ENCODE assay signal across 4 worm cellular contexts in genomic region chrII:3808104-3808503, ce11.
TF ChIP-seq lines count a peak whose summit lies in the region.

Gene F54D10.5 (minus strand): TSS chrII:3808177.

TF ChIP-seq in whole organism, L2 larva, 48 proteins besides CTCF, POLR2A, EP300 and RAD21 (continues in another document):
- TF ChIP-seq unc-39 (tag; optimal IDR thresholded peaks at IDR 0.05; lab: Kevin White, UChicago) (no peak), sma-3 (GFP tag; optimal IDR thresholded peaks at IDR 0.05; lab: Kevin White, UChicago) (peak; percentile 82), snpc-4 (tag; optimal IDR thresholded peaks at IDR 0.05; lab: Kevin White, UChicago) (peak; percentile 38), peb-1 (tag; optimal IDR thresholded peaks at IDR 0.05; lab: Kevin White, UChicago) (no peak), sem-4 (tag; optimal IDR thresholded peaks at IDR 0.05; lab: Kevin White, UChicago) (peak; percentile 74), ztf-1 (GFP tag; conservative IDR thresholded peaks at IDR 0.05; lab: Robert Waterston, UW) (no peak), R02D3.7 (tag; optimal IDR thresholded peaks at IDR 0.05; lab: Kevin White, UChicago) (peak; percentile 95), crh-2 (tag; optimal IDR thresholded peaks at IDR 0.05; lab: Kevin White, UChicago) (peak; percentile 83), Y55F3AM.14 (GFP tag; optimal IDR thresholded peaks at IDR 0.05; lab: Kevin White, UChicago) (no peak), ZK546.5 (tag; optimal IDR thresholded peaks at IDR 0.05; lab: Kevin White, UChicago) (peak; percentile 41), lin-13 (GFP tag; optimal IDR thresholded peaks at IDR 0.05; lab: Kevin White, UChicago) (peak; percentile 84), nhr-77 (tag; optimal IDR thresholded peaks at IDR 0.05; lab: Kevin White, UChicago) (no peak), lin-11 (tag; optimal IDR thresholded peaks at IDR 0.05; lab: Kevin White, UChicago) (peak; percentile 70), mbf-1 (tag; optimal IDR thresholded peaks at IDR 0.05; lab: Kevin White, UChicago) (no peak), lin-39 (tag; optimal IDR thresholded peaks at IDR 0.05; lab: Kevin White, UChicago) (no peak), elt-1 (tag; optimal IDR thresholded peaks at IDR 0.05; lab: Kevin White, UChicago) (no peak), ama-1 (optimal IDR thresholded peaks at IDR 0.05; lab: Kevin White, UChicago) (no peak), zag-1 (tag; optimal IDR thresholded peaks at IDR 0.05; lab: Kevin White, UChicago) (peak; percentile 9), dmd-4 (tag; optimal IDR thresholded peaks at IDR 0.05; lab: Kevin White, UChicago) (no peak), lsy-2 (tag; optimal IDR thresholded peaks at IDR 0.05; lab: Kevin White, UChicago) (peak; percentile 69 to 88), aly-2 (tag; optimal IDR thresholded peaks at IDR 0.05; lab: Kevin White, UChicago) (no peak), egl-27 (tag; optimal IDR thresholded peaks at IDR 0.05; lab: Kevin White, UChicago) (no peak), F13H6.1 (tag; optimal IDR thresholded peaks at IDR 0.05; lab: Kevin White, UChicago) (peak; percentile 75), unc-55 (GFP tag; optimal IDR thresholded peaks at IDR 0.05; lab: Kevin White, UChicago) (peak; percentile 87)

TF ChIP-seq in whole organism, L4 larva, 104 proteins besides CTCF, POLR2A, EP300 and RAD21 (continues in another document):
- TF ChIP-seq lin-13 (GFP tag; optimal IDR thresholded peaks at IDR 0.05; lab: Kevin White, UChicago) (peak; percentile 31), hmg-1.1 (GFP tag; IDR thresholded peaks at IDR 0.05; lab: Robert Waterston, UW) (peak; percentile 51; the same call in 1 of the 2 replicates), hif-1 (tag; optimal IDR thresholded peaks at IDR 0.05; lab: Kevin White, UChicago) (peak in 1 of 2 experiments; percentile 18), spr-3 (GFP tag; optimal IDR thresholded peaks at IDR 0.05; lab: Kevin White, UChicago) (no peak), R02D3.7 (tag; optimal IDR thresholded peaks at IDR 0.05; lab: Kevin White, UChicago) (peak; percentile 95), rbr-2 (tag; optimal IDR thresholded peaks at IDR 0.05; lab: Kevin White, UChicago) (peak; percentile 63), hlh-11 (tag; optimal IDR thresholded peaks at IDR 0.05; lab: Kevin White, UChicago) (peak; percentile 35), fos-1 (tag; optimal IDR thresholded peaks at IDR 0.05; lab: Kevin White, UChicago) (peak; percentile 7), nhr-28 (tag; optimal IDR thresholded peaks at IDR 0.05; lab: Kevin White, UChicago) (peak; percentile 28), dmd-8 (GFP tag; IDR thresholded peaks at IDR 0.05; lab: Robert Waterston, UW) (no peak), tag-97 (GFP tag; IDR thresholded peaks at IDR 0.05; lab: Robert Waterston, UW) (no peak), nhr-6 (tag; optimal IDR thresholded peaks at IDR 0.05; lab: Kevin White, UChicago) (peak; percentile 46), lin-15B (tag; optimal IDR thresholded peaks at IDR 0.05; lab: Kevin White, UChicago) (no peak), daf-16 (GFP tag; optimal IDR thresholded peaks at IDR 0.05; lab: Kevin White, UChicago) (no peak), daf-16 (tag; optimal IDR thresholded peaks at IDR 0.05; lab: Kevin White, UChicago) (no peak), unc-39 (tag; optimal IDR thresholded peaks at IDR 0.05; lab: Kevin White, UChicago) (no peak), nhr-10 (tag; optimal IDR thresholded peaks at IDR 0.05; lab: Kevin White, UChicago) (no peak), zip-2 (tag; optimal IDR thresholded peaks at IDR 0.05; lab: Kevin White, UChicago) (no peak), snpc-4 (tag; optimal IDR thresholded peaks at IDR 0.05; lab: Kevin White, UChicago) (no peak), spr-1 (tag; optimal IDR thresholded peaks at IDR 0.05; lab: Kevin White, UChicago) (peak; percentile 45), aha-1 (tag; lab: Kevin White, UChicago) (peak; percentile 93), nhr-102 (tag; optimal IDR thresholded peaks at IDR 0.05; lab: Kevin White, UChicago) (no peak), gei-8 (GFP tag; optimal IDR thresholded peaks at IDR 0.05; lab: Kevin White, UChicago) (no peak), arid-1 (GFP tag; conservative IDR thresholded peaks at IDR 0.05; lab: Robert Waterston, UW) (no peak), fkh-10 (GFP tag; optimal IDR thresholded peaks at IDR 0.05; lab: Kevin White, UChicago) (no peak)

TF ChIP-seq in whole organism, late embryonic, 69 proteins besides CTCF, POLR2A, EP300 and RAD21 (continues in another document):
- no peak for TF ChIP-seq T23F11.4 (GFP tag; optimal IDR thresholded peaks at IDR 0.05; lab: Kevin White, UChicago)
- TF ChIP-seq unc-42 (tag; optimal IDR thresholded peaks at IDR 0.05; lab: Kevin White, UChicago), result peak; percentile 6
- TF ChIP-seq ama-1 (optimal IDR thresholded peaks at IDR 0.05; lab: Kevin White, UChicago), result no peak
- TF ChIP-seq ceh-34 (tag; optimal IDR thresholded peaks at IDR 0.05; lab: Kevin White, UChicago), result no peak
- TF ChIP-seq pqm-1 (tag; optimal IDR thresholded peaks at IDR 0.05; lab: Kevin White, UChicago), result no peak
- TF ChIP-seq dmd-4 (tag; optimal IDR thresholded peaks at IDR 0.05; lab: Kevin White, UChicago; ENCODE audit: borderline replicate concordance), result no peak
- TF ChIP-seq K02D7.2 (tag; optimal IDR thresholded peaks at IDR 0.05; lab: Kevin White, UChicago), result peak; percentile 45
- no peak for TF ChIP-seq unc-55 (GFP tag; optimal IDR thresholded peaks at IDR 0.05; lab: Kevin White, UChicago)
- no peak for TF ChIP-seq ceh-19 (GFP tag; optimal IDR thresholded peaks at IDR 0.05; lab: Kevin White, UChicago)
- TF ChIP-seq lim-6 (tag; optimal IDR thresholded peaks at IDR 0.05; lab: Kevin White, UChicago), result no peak
- no peak for TF ChIP-seq pha-2 (tag; optimal IDR thresholded peaks at IDR 0.05; lab: Kevin White, UChicago)
- no peak for TF ChIP-seq hlh-30 (tag; optimal IDR thresholded peaks at IDR 0.05; lab: Kevin White, UChicago; ENCODE audit: insufficient read depth)
- TF ChIP-seq sox-4 (tag; optimal IDR thresholded peaks at IDR 0.05; lab: Kevin White, UChicago), result peak; percentile 4
- peak; percentile 32 for TF ChIP-seq ceh-18 (tag; optimal IDR thresholded peaks at IDR 0.05; lab: Kevin White, UChicago)
- no peak for TF ChIP-seq ahr-1 (tag; optimal IDR thresholded peaks at IDR 0.05; lab: Kevin White, UChicago)
- peak; percentile 45 for TF ChIP-seq unc-86 (tag; optimal IDR thresholded peaks at IDR 0.05; lab: Kevin White, UChicago)
- TF ChIP-seq nfya-1 (tag; optimal IDR thresholded peaks at IDR 0.05; lab: Kevin White, UChicago), result peak; percentile 70
- TF ChIP-seq hlh-8 (tag; optimal IDR thresholded peaks at IDR 0.05; lab: Kevin White, UChicago), result no peak
- TF ChIP-seq fkh-10 (GFP tag; optimal IDR thresholded peaks at IDR 0.05; lab: Kevin White, UChicago), result no peak
- TF ChIP-seq ets-4 (tag; optimal IDR thresholded peaks at IDR 0.05; lab: Kevin White, UChicago), result no peak
- TF ChIP-seq nhr-232 (tag; optimal IDR thresholded peaks at IDR 0.05; lab: Kevin White, UChicago), result no peak
- no peak for TF ChIP-seq mec-3 (tag; optimal IDR thresholded peaks at IDR 0.05; lab: Kevin White, UChicago; ENCODE audit: borderline replicate concordance)
- no peak for TF ChIP-seq ceh-22 (tag; optimal IDR thresholded peaks at IDR 0.05; lab: Kevin White, UChicago)
- no peak for TF ChIP-seq ceh-24 (tag; optimal IDR thresholded peaks at IDR 0.05; lab: Kevin White, UChicago)
- peak; percentile 36 for TF ChIP-seq ttx-3 (tag; optimal IDR thresholded peaks at IDR 0.05; lab: Kevin White, UChicago)
- TF ChIP-seq C08G9.2 (tag; optimal IDR thresholded peaks at IDR 0.05; lab: Kevin White, UChicago), result no peak
- no peak for TF ChIP-seq hlh-6 (tag; optimal IDR thresholded peaks at IDR 0.05; lab: Kevin White, UChicago)

TF ChIP-seq in whole organism, mixed stage, embryonic, 35 proteins besides CTCF, POLR2A, EP300 and RAD21 (continues in another document):
- TF ChIP-seq cnd-1 (tag; optimal IDR thresholded peaks at IDR 0.05; lab: Kevin White, UChicago) (no peak), nhr-12 (tag; optimal IDR thresholded peaks at IDR 0.05; lab: Kevin White, UChicago) (no peak), ceh-83 (GFP tag; optimal IDR thresholded peaks at IDR 0.05; lab: Kevin White, UChicago) (no peak), ztf-11 (tag; optimal IDR thresholded peaks at IDR 0.05; lab: Kevin White, UChicago) (no peak), nhr-2 (tag; optimal IDR thresholded peaks at IDR 0.05; lab: Kevin White, UChicago) (peak; percentile 18), lin-13 (tag; optimal IDR thresholded peaks at IDR 0.05; lab: Kevin White, UChicago) (peak; percentile 30), lin-32 (GFP tag; optimal IDR thresholded peaks at IDR 0.05; lab: Kevin White, UChicago) (no peak), drap-1 (GFP tag; optimal IDR thresholded peaks at IDR 0.05; lab: Kevin White, UChicago) (no peak), mep-1 (tag; optimal IDR thresholded peaks at IDR 0.05; lab: Kevin White, UChicago) (peak; percentile 91), unc-120 (tag; optimal IDR thresholded peaks at IDR 0.05; lab: Kevin White, UChicago; ENCODE audit: poor library complexity, severe bottlenecking) (no peak), zip-8 (tag; optimal IDR thresholded peaks at IDR 0.05; lab: Kevin White, UChicago) (no peak), sem-2 (GFP tag; optimal IDR thresholded peaks at IDR 0.05; lab: Kevin White, UChicago) (no peak), flh-1 (GFP tag; optimal IDR thresholded peaks at IDR 0.05; lab: Kevin White, UChicago) (no peak), ceh-39 (tag; optimal IDR thresholded peaks at IDR 0.05; lab: Kevin White, UChicago) (no peak), tbx-8 (GFP tag; optimal IDR thresholded peaks at IDR 0.05; lab: Kevin White, UChicago) (no peak), bed-3 (GFP tag; optimal IDR thresholded peaks at IDR 0.05; lab: Kevin White, UChicago) (no peak), nhr-237 (tag; optimal IDR thresholded peaks at IDR 0.05; lab: Kevin White, UChicago) (peak; percentile 60), lsy-2 (tag; optimal IDR thresholded peaks at IDR 0.05; lab: Kevin White, UChicago) (peak; percentile 58), ces-1 (GFP tag; optimal IDR thresholded peaks at IDR 0.05; lab: Kevin White, UChicago) (no peak), mab-5 (tag; optimal IDR thresholded peaks at IDR 0.05; lab: Kevin White, UChicago) (peak; percentile 40), M03D4.4 (tag; optimal IDR thresholded peaks at IDR 0.05; lab: Kevin White, UChicago) (no peak), nhr-76 (tag; optimal IDR thresholded peaks at IDR 0.05; lab: Kevin White, UChicago) (no peak), elt-3 (tag; optimal IDR thresholded peaks at IDR 0.05; lab: Kevin White, UChicago) (no peak), sptf-1 (tag; optimal IDR thresholded peaks at IDR 0.05; lab: Kevin White, UChicago) (peak; percentile 43), pha-4 (tag; optimal IDR thresholded peaks at IDR 0.05; lab: Kevin White, UChicago) (no peak), elt-1 (tag; optimal IDR thresholded peaks at IDR 0.05; lab: Kevin White, UChicago; ENCODE audit: borderline replicate concordance, insufficient read depth) (no peak), mls-2 (tag; optimal IDR thresholded peaks at IDR 0.05; lab: Kevin White, UChicago) (no peak), unc-39 (tag; optimal IDR thresholded peaks at IDR 0.05; lab: Kevin White, UChicago) (no peak), nhr-28 (tag; optimal IDR thresholded peaks at IDR 0.05; lab: Kevin White, UChicago) (no peak), hlh-1 (tag; optimal IDR thresholded peaks at IDR 0.05; lab: Kevin White, UChicago) (peak; percentile 52)
